Fruit fly (Drosophila melanogaster) whole organism, embryonic: ENCODE data around the gene Indy.

Source experiments
- Atf-2 ChIP-seq: fragments of 200-800 bp; sonication (Bioruptor generic); optimal IDR thresholded peaks from 2 replicates; lab custom pipeline; 2016; ENCODE audit warnings: missing biosample characterization, missing genetic modification characterization
- BEAF-32 ChIP-seq: fragments of 200-800 bp; sonication (Bioruptor generic); optimal IDR thresholded peaks from 3 replicates; lab custom pipeline; 2017; ENCODE audit warnings: missing biosample characterization, missing genetic modification characterization, mild to moderate bottlenecking, moderate library complexity, missing genetic modification reagents
- C15 ChIP-seq: fragments of 200-800 bp; sonication (Bioruptor generic); IDR thresholded peaks from 3 replicates; pipeline ENCODE4 v1.3.6; 2022; ENCODE audit warnings: missing biosample characterization, missing genetic modification characterization
- CG1024 ChIP-seq: fragments of 200-800 bp; sonication (Bioruptor generic); IDR thresholded peaks from 2 replicates; pipeline ENCODE4 v1.3.6; 2022; ENCODE audit warnings: missing biosample characterization, missing genetic modification characterization
- CG10959 ChIP-seq: fragments of 200-800 bp; sonication (Bioruptor generic); IDR thresholded peaks from 2 replicates; pipeline ENCODE4 v1.3.6; 2022; ENCODE audit warnings: missing biosample characterization, missing genetic modification characterization
- CG11247 ChIP-seq: fragments of 200-800 bp; sonication (Bioruptor generic); IDR thresholded peaks from 2 replicates; pipeline ENCODE4 v1.3.6; 2022; ENCODE audit warnings: missing biosample characterization, missing genetic modification characterization
- CG11560 ChIP-seq: fragments of 200-800 bp; sonication (Bioruptor generic); IDR thresholded peaks from 3 replicates; pipeline ENCODE4 v1.3.6; 2022; ENCODE audit warnings: missing biosample characterization, missing genetic modification characterization
- CG1233 ChIP-seq: fragments of 200-800 bp; sonication (Bioruptor generic); optimal IDR thresholded peaks from 4 replicates; lab custom pipeline; 2018; ENCODE audit warnings: missing biosample characterization, mild to moderate bottlenecking, missing genetic modification characterization
- CG13424 ChIP-seq: fragments of 200-800 bp; sonication (Bioruptor generic); optimal IDR thresholded peaks from 2 replicates; lab custom pipeline; 2019; ENCODE audit warnings: missing biosample characterization, mild to moderate bottlenecking, missing genetic modification characterization, moderate library complexity
- CG14860 ChIP-seq: fragments of 200-800 bp; sonication (Bioruptor generic); IDR thresholded peaks from 3 replicates; pipeline ENCODE4 v1.3.6; 2022; ENCODE audit warnings: missing biosample characterization, missing genetic modification characterization; ENCODE audit not compliant: partially characterized antibody
- CG14965 ChIP-seq: fragments of 200-800 bp; sonication (Bioruptor generic); optimal IDR thresholded peaks from 2 replicates; lab custom pipeline; 2016; ENCODE audit warnings: missing biosample characterization, missing genetic modification characterization, borderline replicate concordance
- CG1529 ChIP-seq: fragments of 200-800 bp; sonication (Bioruptor generic); optimal IDR thresholded peaks from 3 replicates; lab custom pipeline; 2018; ENCODE audit warnings: missing biosample characterization, missing genetic modification characterization
- CG16813 ChIP-seq: fragments of 200-800 bp; sonication (Bioruptor generic); IDR thresholded peaks from 3 replicates; pipeline ENCODE4 v1.3.6; 2022; ENCODE audit warnings: missing biosample characterization, missing genetic modification characterization; ENCODE audit not compliant: partially characterized antibody
- CG16863 ChIP-seq: fragments of 200-800 bp; sonication (Bioruptor generic); optimal IDR thresholded peaks from 3 replicates; lab custom pipeline; 2016; ENCODE audit warnings: missing biosample characterization, missing genetic modification characterization
- CG18011 ChIP-seq: fragments of 200-800 bp; sonication (Bioruptor generic); optimal IDR thresholded peaks from 2 replicates; lab custom pipeline; 2017; ENCODE audit warnings: missing biosample characterization, missing genetic modification characterization, mild to moderate bottlenecking, moderate library complexity, missing genotype
- CG2116 ChIP-seq: fragments of 200-800 bp; sonication (Bioruptor generic); optimal IDR thresholded peaks from 3 replicates; lab custom pipeline; 2018; ENCODE audit warnings: missing biosample characterization, mild to moderate bottlenecking, missing genetic modification characterization
- CG2120 ChIP-seq: fragments of 200-800 bp; sonication (Bioruptor generic); optimal IDR thresholded peaks from 3 replicates; lab custom pipeline; 2016; ENCODE audit warnings: missing biosample characterization, missing genetic modification characterization
- CG3065 ChIP-seq: fragments of 200-800 bp; sonication (Bioruptor generic); optimal IDR thresholded peaks from 2 replicates; lab custom pipeline; 2016; ENCODE audit warnings: missing biosample characterization, missing genetic modification characterization
- CG3281 ChIP-seq: fragments of 200-800 bp; sonication (Bioruptor generic); optimal IDR thresholded peaks from 3 replicates; lab custom pipeline; 2017; ENCODE audit warnings: missing biosample characterization, mild to moderate bottlenecking, missing genetic modification characterization
- CG34376 ChIP-seq: fragments of 200-800 bp; sonication (Bioruptor generic); optimal IDR thresholded peaks from 2 replicates; lab custom pipeline; 2018; ENCODE audit warnings: missing biosample characterization, mild to moderate bottlenecking, missing genetic modification characterization
- CG6654 ChIP-seq: fragments of 200-800 bp; sonication (Bioruptor generic); optimal IDR thresholded peaks from 2 replicates; lab custom pipeline; 2017; ENCODE audit warnings: missing biosample characterization, mild to moderate bottlenecking, missing genetic modification characterization
- CG6689 ChIP-seq: fragments of 200-800 bp; sonication (Bioruptor generic); IDR thresholded peaks from 2 replicates; pipeline ENCODE4 v1.3.6; 2022; ENCODE audit warnings: missing biosample characterization, missing genetic modification characterization
- CG6791 ChIP-seq: fragments of 200-800 bp; sonication (Bioruptor generic); IDR thresholded peaks from 3 replicates; pipeline ENCODE4 v1.3.6; 2022; ENCODE audit warnings: missing biosample characterization, missing genetic modification characterization; ENCODE audit not compliant: partially characterized antibody
- CG7357 ChIP-seq: fragments of 200-800 bp; sonication (Bioruptor generic); IDR thresholded peaks from 3 replicates; pipeline ENCODE4 v1.3.6; 2022; ENCODE audit warnings: missing biosample characterization, missing genetic modification characterization
- CG8765 ChIP-seq: fragments of 200-800 bp; sonication (Bioruptor generic); IDR thresholded peaks from 2 replicates; pipeline ENCODE4 v1.3.6; 2022; ENCODE audit warnings: missing biosample characterization, missing genetic modification characterization
- CG8924 ChIP-seq: fragments of 200-800 bp; optimal IDR thresholded peaks from 3 replicates; lab custom pipeline; 2019; ENCODE audit warnings: missing biosample characterization, mild to moderate bottlenecking, missing genetic modification characterization, moderate library complexity
- Dip2 ChIP-seq: fragments of 200-800 bp; sonication (Bioruptor generic); IDR thresholded peaks from 2 replicates; pipeline ENCODE4 v1.3.6; 2022; ENCODE audit warnings: missing biosample characterization, missing genetic modification characterization
- Gug ChIP-seq: fragments of 200-800 bp; sonication (Bioruptor generic); IDR thresholded peaks from 4 replicates; pipeline ENCODE4 v1.3.6; 2022; ENCODE audit warnings: missing biosample characterization, missing genetic modification characterization
- MTF-1 ChIP-seq: fragments of 200-800 bp; sonication (Bioruptor generic); optimal IDR thresholded peaks from 2 replicates; lab custom pipeline; 2018; ENCODE audit warnings: missing biosample characterization, mild to moderate bottlenecking, missing genetic modification characterization, borderline replicate concordance
- Mrtf ChIP-seq: fragments of 200-800 bp; sonication (Bioruptor generic); IDR thresholded peaks from 3 replicates; pipeline ENCODE4 v1.3.6; 2022; ENCODE audit warnings: missing biosample characterization, missing genetic modification characterization
- NC2α ChIP-seq: fragments of 200-800 bp; sonication (Bioruptor generic); optimal IDR thresholded peaks from 2 replicates; lab custom pipeline; 2016; ENCODE audit warnings: missing biosample characterization, missing genetic modification characterization
- Rfx ChIP-seq: fragments of 200-800 bp; sonication (Bioruptor generic); IDR thresholded peaks from 2 replicates; pipeline ENCODE4 v1.3.6; 2022; ENCODE audit warnings: missing biosample characterization, missing genetic modification characterization
- TFAM ChIP-seq: fragments of 200-800 bp; sonication (Bioruptor generic); optimal IDR thresholded peaks from 2 replicates; lab custom pipeline; 2017; ENCODE audit warnings: missing biosample characterization, missing genetic modification characterization, inconsistent platforms
- Usf ChIP-seq: fragments of 200-800 bp; sonication (Bioruptor generic); optimal IDR thresholded peaks from 2 replicates; lab custom pipeline; 2017; ENCODE audit warnings: missing genotype, missing biosample characterization, missing genetic modification characterization
- caup ChIP-seq: fragments of 200-800 bp; sonication (Bioruptor generic); optimal IDR thresholded peaks from 3 replicates; lab custom pipeline; 2017; ENCODE audit warnings: missing biosample characterization, mild to moderate bottlenecking, missing genetic modification characterization, moderate library complexity; ENCODE audit not compliant: severe bottlenecking
- emc ChIP-seq: fragments of 200-800 bp; sonication (Bioruptor generic); optimal IDR thresholded peaks from 2 replicates; lab custom pipeline; 2016; ENCODE audit warnings: missing biosample characterization, missing genetic modification characterization
- ems ChIP-seq: fragments of 200-800 bp; sonication (Bioruptor generic); optimal IDR thresholded peaks from 3 replicates; lab custom pipeline; 2016; ENCODE audit warnings: missing biosample characterization, missing genetic modification characterization
- h ChIP-seq: fragments of >200 bp; optimal IDR thresholded peaks from 2 replicates; lab custom pipeline; 2017
- her ChIP-seq: fragments of 200-800 bp; sonication (Bioruptor generic); optimal IDR thresholded peaks from 2 replicates; lab custom pipeline; 2016; ENCODE audit warnings: missing biosample characterization, missing genetic modification characterization
- lola ChIP-seq, 3 experiments: fragments of >200 bp in 2 of 3; fragments of 200-800 bp in 1 of 3; sonication (Bioruptor generic) in 1 of 3; optimal IDR thresholded peaks; 2 replicates each; lab custom pipeline; 2017 to 2019; ENCODE audit warnings: missing biosample characterization in 3 of 3, missing genetic modification characterization in 3 of 3, mild to moderate bottlenecking in 1 of 3, moderate library complexity in 1 of 3
- nau ChIP-seq: fragments of 200-800 bp; sonication (Bioruptor generic); optimal IDR thresholded peaks from 3 replicates; lab custom pipeline; 2017; ENCODE audit warnings: missing biosample characterization, mild to moderate bottlenecking, missing genetic modification characterization, missing genetic modification reagents
- nerfin-1 ChIP-seq: fragments of 200-800 bp; sonication (Bioruptor generic); optimal IDR thresholded peaks from 3 replicates; lab custom pipeline; 2019; ENCODE audit warnings: missing biosample characterization, mild to moderate bottlenecking, missing genetic modification characterization, moderate library complexity
- nmo ChIP-seq: fragments of 200-800 bp; sonication (Bioruptor generic); optimal IDR thresholded peaks from 2 replicates; lab custom pipeline; 2018; ENCODE audit warnings: missing biosample characterization, mild to moderate bottlenecking, missing genetic modification characterization, moderate library complexity
- pfk ChIP-seq: fragments of 200-800 bp; sonication (Bioruptor generic); optimal IDR thresholded peaks from 2 replicates; lab custom pipeline; 2018; ENCODE audit warnings: missing biosample characterization, mild to moderate bottlenecking, missing genetic modification characterization, moderate library complexity
- ranshi ChIP-seq: fragments of 200-800 bp; sonication (Bioruptor generic); IDR thresholded peaks from 2 replicates; pipeline ENCODE4 v1.3.6; 2022; ENCODE audit warnings: missing biosample characterization, missing genetic modification characterization
- rib ChIP-seq: fragments of 200-800 bp; sonication (Bioruptor generic); IDR thresholded peaks from 2 replicates; pipeline ENCODE4 v1.3.6; 2022; ENCODE audit warnings: missing biosample characterization, missing genetic modification characterization
- run ChIP-seq: fragments of 200-800 bp; sonication (Bioruptor generic); optimal IDR thresholded peaks from 3 replicates; lab custom pipeline; 2018; ENCODE audit warnings: missing biosample characterization, mild to moderate bottlenecking, missing genetic modification characterization
- sc ChIP-seq, 3 experiments: fragments of >200 bp in 2 of 3; fragments of 200-800 bp in 1 of 3; sonication (Bioruptor generic) in 1 of 3; optimal IDR thresholded peaks; 2 replicates in 2 of 3; 3 replicates in 1 of 3; lab custom pipeline; 2017; ENCODE audit warnings: mild to moderate bottlenecking in 1 of 3, missing biosample characterization in 1 of 3, missing genetic modification characterization in 1 of 3, missing genetic modification reagents in 1 of 3
- sr ChIP-seq: fragments of 200-800 bp; sonication (Bioruptor generic); IDR thresholded peaks from 3 replicates; pipeline ENCODE4 v1.3.6; 2022; ENCODE audit warnings: missing biosample characterization, missing genetic modification characterization
- ttk ChIP-seq: fragments of 200-800 bp; sonication (Bioruptor generic); IDR thresholded peaks from 2 replicates; pipeline ENCODE4 v2.1.2; 2022; ENCODE audit warnings: missing biosample characterization, missing genetic modification characterization

Indy gene

DNA sequence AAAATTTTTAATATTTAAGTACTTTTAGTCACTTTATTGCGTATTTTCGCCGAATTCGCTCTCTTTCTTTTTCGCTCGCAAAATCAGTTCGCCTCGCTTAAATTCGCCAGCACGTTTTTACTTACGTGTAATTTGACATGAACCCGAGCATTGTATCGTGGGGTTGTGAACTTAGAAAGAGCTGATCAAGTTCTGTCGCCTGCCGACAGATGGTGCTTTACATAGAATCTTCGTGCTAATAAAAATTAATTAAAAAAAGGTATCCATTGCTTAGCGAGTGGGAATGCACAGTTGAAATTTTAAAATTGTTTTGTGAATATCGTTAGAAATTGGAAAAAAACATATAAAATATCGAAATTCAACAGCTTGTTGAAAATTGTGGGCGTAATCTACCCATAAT lies 2.4 kb upstream of the Indy start (continued):
- TF ChIP-seq CG16813 (GFP tag; lab: Robert Waterston, UW) = no peak
- TF ChIP-seq emc = no peak
- TF ChIP-seq C15 (GFP tag; lab: Robert Waterston, UW) = no peak
- peak; percentile 52 for TF ChIP-seq CG2120
- TF ChIP-seq ranshi (GFP tag; lab: Robert Waterston, UW) = no peak; the same call in 1 of the 2 replicates
- TF ChIP-seq ttk = no peak; the same call in 1 of the 2 replicates
- TF ChIP-seq CG8924 = peak; percentile 27
- no peak for TF ChIP-seq CG6654
- no peak for TF ChIP-seq CG8765 (GFP tag; lab: Robert Waterston, UW)
- TF ChIP-seq nmo (GFP tag; lab: Kevin White, UChicago) = no peak
- no peak; the same call in 3 of the 4 replicates for TF ChIP-seq Gug (GFP tag; lab: Robert Waterston, UW)
- no peak for TF ChIP-seq pfk
- TF ChIP-seq lola (GFP tag; optimal IDR thresholded peaks at IDR 0.05; lab: Kevin White, UChicago) = peak in 1 of 3 experiments; percentile 23
- TF ChIP-seq caup (GFP tag; lab: Kevin White, UChicago) = peak; percentile 69
- no peak; the same call in 1 of the 3 replicates for TF ChIP-seq CG6791 (GFP tag; lab: Robert Waterston, UW)
- TF ChIP-seq CG2116 = peak; percentile 68
- TF ChIP-seq rib (GFP tag; lab: Robert Waterston, UW) = peak; percentile 28; the same call in 1 of the 2 replicates
- TF ChIP-seq nerfin-1 (tag; lab: Kevin White, UChicago) = peak; percentile 62
- no peak for TF ChIP-seq Dip2
- no peak; the same call in 1 of the 2 replicates for TF ChIP-seq Rfx (GFP tag; lab: Robert Waterston, UW)
- no peak for TF ChIP-seq CG11560
- TF ChIP-seq ems = peak; percentile 70
- peak; percentile 99 for TF ChIP-seq CG14965
- no peak for TF ChIP-seq h
- TF ChIP-seq CG18011 (GFP tag; lab: Kevin White, UChicago) = peak; percentile 15
- TF ChIP-seq CG3281 = peak; percentile 54
- TF ChIP-seq NC2α = peak; percentile 59
- no peak for TF ChIP-seq CG6689
- peak; percentile 71 for TF ChIP-seq CG1233 (GFP tag; lab: Kevin White, UChicago)
- no peak; the same call in 1 of the 2 replicates for TF ChIP-seq CG10959 (GFP tag; lab: Robert Waterston, UW)
- no peak for TF ChIP-seq BEAF-32 (GFP tag; lab: Kevin White, UChicago)
- TF ChIP-seq CG3065 (GFP tag; lab: Kevin White, UChicago) = peak; percentile 32
- no peak for TF ChIP-seq CG7357 (GFP tag; lab: Robert Waterston, UW)
- TF ChIP-seq CG1529 (GFP tag; lab: Kevin White, UChicago) = peak; percentile 63
- TF ChIP-seq Mrtf (GFP tag; lab: Robert Waterston, UW) = no peak
- TF ChIP-seq her = peak; percentile 64
- TF ChIP-seq CG16863 (GFP tag; lab: Kevin White, UChicago) = peak; percentile 74
- TF ChIP-seq Atf-2 (GFP tag; lab: Kevin White, UChicago) = peak; percentile 73
- peak; percentile 79 for TF ChIP-seq CG13424 (tag; lab: Kevin White, UChicago)
- no peak for TF ChIP-seq TFAM
- no peak; the same call in 1 of the 2 replicates for TF ChIP-seq CG1024 (GFP tag; lab: Robert Waterston, UW)
- no peak for TF ChIP-seq CG11247
- TF ChIP-seq nau (GFP tag; lab: Kevin White, UChicago) = no peak
- TF ChIP-seq CG34376 = peak; percentile 8
- no peak for TF ChIP-seq sr
- TF ChIP-seq run (tag; lab: Kevin White, UChicago) = no peak
- TF ChIP-seq Usf (GFP tag; lab: Kevin White, UChicago) = no peak
- peak; percentile 10 for TF ChIP-seq MTF-1
- TF ChIP-seq sc (optimal IDR thresholded peaks at IDR 0.05; lab: Kevin White, UChicago) = no peak
- peak; percentile 55 for TF ChIP-seq sc (GFP tag; optimal IDR thresholded peaks at IDR 0.05; lab: Kevin White, UChicago)
- TF ChIP-seq CG14860 (GFP tag; lab: Robert Waterston, UW) = no peak
